Fruit fly (Drosophila melanogaster) S2 (cell line): Measurements from ENCODE around the gene CG2147.

Experiments
- CG8478 ChIP-seq: fragments of >200 bp; optimal IDR thresholded peaks from 2 replicates; lab custom pipeline; 2018
- CTCF ChIP-seq, 2 experiments: fragments of >200 bp; optimal IDR thresholded peaks; 2 replicates each; lab custom pipeline; 2018

Gene CG2147

DNA sequence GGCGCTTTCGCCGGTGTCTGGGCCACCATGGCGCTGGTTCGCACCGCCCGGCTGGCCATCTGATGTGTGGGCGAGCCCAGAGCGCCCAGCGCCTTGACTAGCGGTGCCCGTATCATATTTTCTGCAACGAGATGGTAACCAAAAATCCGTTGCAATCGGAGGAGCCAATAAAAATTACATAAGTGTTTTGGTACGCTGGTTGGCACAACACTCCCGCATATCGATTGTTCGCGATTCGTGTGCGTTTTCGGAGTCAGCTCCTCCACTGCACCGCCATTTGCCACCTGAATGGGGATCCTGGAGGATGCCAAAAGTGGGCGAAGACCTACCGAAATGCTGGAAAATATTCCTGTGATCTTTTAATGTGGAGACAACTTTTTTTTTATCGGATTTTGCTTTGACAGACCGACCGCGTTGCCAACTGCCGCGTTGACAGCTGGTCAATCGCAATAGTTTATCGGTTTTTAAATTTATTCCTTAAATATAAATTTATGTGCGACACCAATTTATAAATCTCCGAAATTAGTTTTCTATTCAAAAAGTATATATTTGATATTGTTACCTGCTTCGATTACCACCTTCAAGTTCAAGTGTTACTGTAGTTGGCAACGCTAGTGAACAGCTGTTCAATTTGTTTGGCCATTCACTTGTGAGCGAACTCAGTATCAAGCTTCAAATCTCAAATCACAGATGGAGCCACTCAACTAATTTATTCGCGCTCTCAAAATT, 10.9 kb downstream of the CG2147 start, which contains the start of gene ND-75:
ND-75 (minus strand) TSS at position 420 of the 729 bp plus-strand sequence.
- TF ChIP-seq CG8478 (lab: Kevin White, UChicago) = no peak
- peak; percentile 67 to 87 for TF ChIP-seq CTCF (optimal IDR thresholded peaks at IDR 0.05; lab: Kevin White, UChicago)

DNA sequence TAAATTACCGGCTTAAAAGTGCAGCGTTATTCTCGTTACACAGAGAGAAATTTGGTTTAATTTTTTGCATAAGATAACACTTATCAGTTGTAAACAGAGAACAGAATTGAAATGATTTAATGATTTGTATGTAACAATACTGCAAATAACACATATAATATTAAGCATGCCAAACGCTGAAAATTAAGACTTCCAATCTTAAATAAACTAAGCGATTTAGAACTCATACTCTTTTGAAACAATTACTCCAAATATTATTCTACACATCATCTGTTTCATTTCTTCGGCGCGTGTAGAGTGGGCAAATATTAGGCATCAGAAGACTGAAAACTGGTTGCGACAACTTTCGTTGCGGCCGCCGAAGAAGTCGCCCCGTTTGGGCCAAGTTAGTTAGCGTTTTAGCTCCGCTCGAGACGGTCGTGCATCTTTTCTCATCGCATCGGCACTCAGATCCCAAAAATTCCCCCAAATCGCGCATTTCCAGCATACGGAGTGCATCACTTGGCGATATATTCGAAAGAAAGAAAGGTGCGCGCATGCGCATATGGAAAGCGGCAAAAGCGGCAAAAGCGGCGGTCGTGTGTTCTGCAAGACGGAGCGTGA, 11.9 kb downstream of the CG2147 start, which contains the start of gene CG1632:
CG1632 (plus strand) TSS at position 387 of the 603 bp plus-strand sequence.
- TF ChIP-seq CG8478 (lab: Kevin White, UChicago) (no peak), CTCF (optimal IDR thresholded peaks at IDR 0.05; lab: Kevin White, UChicago) (no peak)

DNA sequence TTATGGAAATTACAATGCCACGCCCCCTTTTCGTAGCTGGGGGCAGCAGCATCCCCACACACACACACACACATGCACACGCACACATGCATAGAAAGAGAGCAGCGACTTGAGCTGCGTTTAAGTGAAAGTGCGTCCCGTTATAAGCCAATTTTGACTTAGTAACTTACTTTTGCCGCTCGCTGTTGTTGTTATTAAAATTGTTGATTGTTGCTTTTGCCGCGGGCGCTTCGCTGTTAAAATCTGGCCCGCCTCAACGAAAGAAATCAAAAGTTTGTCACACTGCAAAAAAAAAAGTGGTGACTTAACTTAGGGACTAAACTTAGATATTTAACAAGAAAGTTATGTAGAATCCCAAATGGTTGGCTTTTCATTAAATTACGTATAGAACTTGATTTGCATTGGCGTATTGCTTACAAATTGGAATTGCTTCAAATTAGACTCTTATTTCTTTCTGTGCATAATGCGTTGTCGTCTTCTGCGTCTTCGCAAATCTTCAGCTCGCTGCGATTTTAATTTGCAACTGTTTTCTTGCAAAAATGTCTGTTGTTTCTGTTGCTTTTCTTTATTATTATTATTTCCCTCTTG, 14.3 kb downstream of the CG2147 start:
- TF ChIP-seq CG8478 (lab: Kevin White, UChicago) = no peak
- TF ChIP-seq CTCF (optimal IDR thresholded peaks at IDR 0.05; lab: Kevin White, UChicago) = no peak

DNA sequence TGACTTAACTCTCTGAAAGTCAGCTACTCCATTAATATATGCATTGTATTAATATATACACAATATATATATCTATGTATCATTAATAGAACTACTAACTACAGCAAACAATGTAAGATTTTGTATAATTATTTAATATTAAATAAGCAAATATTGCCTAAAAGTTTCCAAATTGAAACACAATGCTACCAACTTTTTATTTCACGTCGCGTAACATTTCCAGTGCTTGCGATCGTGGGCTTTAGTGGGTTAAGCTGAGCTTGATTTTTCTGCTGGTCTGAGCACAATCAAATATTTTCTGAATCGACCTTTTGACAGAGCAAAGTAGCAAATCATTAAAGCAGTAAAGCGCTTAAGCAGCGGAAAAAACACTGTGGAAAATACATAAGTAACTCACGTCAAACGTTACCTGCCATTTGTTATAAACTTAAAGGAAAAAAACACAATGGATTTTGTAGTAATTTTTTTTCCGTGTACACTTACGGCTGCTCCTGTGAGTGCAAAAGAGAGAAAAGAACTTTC, 17.9 kb downstream of the CG2147 start:
- TF ChIP-seq CG8478 (lab: Kevin White, UChicago) (no peak), CTCF (optimal IDR thresholded peaks at IDR 0.05; lab: Kevin White, UChicago) (no peak)

DNA sequence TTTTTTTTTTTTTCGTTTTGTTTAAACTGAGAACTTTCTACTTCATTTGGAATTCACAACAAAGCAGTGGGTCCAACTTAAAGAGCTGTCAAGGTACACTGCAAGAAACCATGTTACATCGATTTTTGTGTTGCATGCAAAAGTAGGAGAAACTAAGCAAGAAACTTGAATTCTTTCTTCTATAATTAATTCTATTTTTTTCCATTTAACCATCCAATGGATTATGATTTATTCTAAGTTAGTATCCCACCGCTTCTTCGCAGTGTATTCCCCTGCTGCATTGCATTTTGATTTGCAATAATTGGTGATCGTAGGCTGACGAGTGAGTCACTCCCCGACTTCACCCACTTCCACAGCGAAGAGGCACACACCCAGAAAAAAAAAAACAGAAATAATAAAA, 19.4 kb downstream of the CG2147 start:
- TF ChIP-seq CTCF (optimal IDR thresholded peaks at IDR 0.05; lab: Kevin White, UChicago) (no peak), CG8478 (lab: Kevin White, UChicago) (no peak)

DNA sequence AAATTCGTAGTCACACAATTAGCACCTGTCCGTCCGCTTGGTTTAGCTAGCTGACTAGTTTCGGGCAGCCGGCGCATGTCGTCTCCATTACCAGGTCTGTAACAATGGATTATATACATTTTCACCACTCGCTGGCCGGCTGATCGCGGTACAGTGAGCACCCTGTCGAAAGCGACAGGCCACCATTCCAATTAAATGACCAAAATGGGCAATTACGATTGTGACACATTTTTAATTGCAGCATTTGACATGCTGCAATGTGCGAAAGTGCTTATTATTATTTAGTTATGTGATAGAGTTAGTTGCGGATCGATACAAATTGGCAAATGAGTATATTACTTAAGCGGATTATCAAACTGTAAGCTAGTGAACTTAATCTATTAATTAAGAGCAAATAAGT, 22.8 kb downstream of the CG2147 start:
- TF ChIP-seq CG8478 (lab: Kevin White, UChicago) (no peak), CTCF (optimal IDR thresholded peaks at IDR 0.05; lab: Kevin White, UChicago) (no peak)

DNA sequence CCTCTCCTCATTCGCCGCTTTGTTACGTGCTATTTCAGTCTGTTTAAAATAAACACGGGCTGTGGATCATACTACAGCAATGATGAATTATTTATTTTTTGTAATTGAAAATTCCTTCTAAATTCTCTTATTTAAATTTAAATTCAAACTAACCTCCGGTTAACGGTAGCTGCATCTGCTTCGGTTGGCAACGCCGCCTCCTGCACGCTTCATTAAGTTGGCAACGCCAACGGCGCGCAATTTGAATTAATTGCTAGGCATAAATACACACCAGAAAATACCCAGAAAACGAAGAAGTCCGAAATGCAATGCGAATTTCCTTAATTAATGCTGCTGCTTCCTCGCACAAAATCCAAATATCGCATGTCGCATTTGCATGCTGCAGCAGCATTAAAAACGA, 24.8 kb downstream of the CG2147 start:
- TF ChIP-seq CG8478 (lab: Kevin White, UChicago) (no peak), CTCF (optimal IDR thresholded peaks at IDR 0.05; lab: Kevin White, UChicago) (no peak)

DNA sequence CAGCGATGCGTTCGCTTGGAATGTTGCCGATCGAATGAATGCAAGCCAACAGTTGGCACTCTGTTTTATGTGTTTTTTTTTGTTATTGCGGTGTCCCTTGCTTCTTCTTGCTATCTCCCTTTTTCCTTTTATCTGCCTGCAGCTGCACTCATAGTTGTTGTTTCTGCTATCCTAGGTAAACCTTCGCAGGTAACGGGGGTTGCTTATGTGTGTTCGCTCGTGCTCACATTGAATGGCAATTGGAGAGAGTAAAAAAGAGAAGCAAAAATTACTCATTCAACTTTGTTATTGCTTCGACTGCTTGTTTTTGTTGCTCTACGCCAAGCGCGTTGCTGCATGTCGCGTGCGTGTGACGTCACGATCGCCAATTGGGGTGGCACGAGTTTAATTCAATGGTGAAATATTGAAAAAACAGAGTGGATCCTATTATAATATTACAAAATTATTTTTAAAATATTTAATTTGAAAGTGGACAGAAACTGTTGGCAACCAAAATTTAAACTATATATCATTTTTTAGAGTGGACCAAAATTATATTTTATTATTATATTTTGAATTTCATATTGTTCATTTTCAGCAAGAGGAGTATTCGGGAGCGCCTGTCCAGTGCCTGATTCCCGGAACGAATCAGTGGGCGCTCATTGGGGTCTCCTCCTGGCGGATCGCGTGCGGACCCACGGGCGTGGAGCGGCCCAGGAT, 31.0 kb downstream of the CG2147 start, which contains the start of gene Corp:
Corp (minus strand) TSS at position 47 of the 699 bp plus-strand sequence.
- TF ChIP-seq CTCF (optimal IDR thresholded peaks at IDR 0.05; lab: Kevin White, UChicago) = no peak

DNA sequence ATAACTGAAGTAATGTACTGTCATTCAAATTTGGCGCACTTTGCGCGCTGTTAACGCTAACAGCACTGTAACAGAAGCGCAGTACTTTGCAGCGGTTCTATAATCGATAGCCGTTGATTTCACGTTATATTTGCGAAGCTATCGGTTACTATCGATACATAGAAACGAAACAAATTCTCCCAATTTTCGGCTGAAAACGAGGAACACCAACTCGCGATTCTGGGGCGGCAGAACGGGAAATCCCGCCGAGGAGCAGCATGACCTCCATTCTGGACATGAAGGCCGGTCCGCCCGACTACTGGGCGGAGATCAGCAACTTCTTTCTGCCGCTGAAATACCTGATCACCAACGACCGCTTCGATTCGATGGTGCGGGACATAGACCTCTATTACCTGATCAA, 32.8 kb downstream of the CG2147 start, which contains the start of gene CG1636:
CG1636 (plus strand) TSS at position 122 of the 400 bp plus-strand sequence.
- TF ChIP-seq CTCF (optimal IDR thresholded peaks at IDR 0.05; lab: Kevin White, UChicago) (peak in 1 of 2 experiments; percentile 34), CG8478 (lab: Kevin White, UChicago) (no peak)

DNA sequence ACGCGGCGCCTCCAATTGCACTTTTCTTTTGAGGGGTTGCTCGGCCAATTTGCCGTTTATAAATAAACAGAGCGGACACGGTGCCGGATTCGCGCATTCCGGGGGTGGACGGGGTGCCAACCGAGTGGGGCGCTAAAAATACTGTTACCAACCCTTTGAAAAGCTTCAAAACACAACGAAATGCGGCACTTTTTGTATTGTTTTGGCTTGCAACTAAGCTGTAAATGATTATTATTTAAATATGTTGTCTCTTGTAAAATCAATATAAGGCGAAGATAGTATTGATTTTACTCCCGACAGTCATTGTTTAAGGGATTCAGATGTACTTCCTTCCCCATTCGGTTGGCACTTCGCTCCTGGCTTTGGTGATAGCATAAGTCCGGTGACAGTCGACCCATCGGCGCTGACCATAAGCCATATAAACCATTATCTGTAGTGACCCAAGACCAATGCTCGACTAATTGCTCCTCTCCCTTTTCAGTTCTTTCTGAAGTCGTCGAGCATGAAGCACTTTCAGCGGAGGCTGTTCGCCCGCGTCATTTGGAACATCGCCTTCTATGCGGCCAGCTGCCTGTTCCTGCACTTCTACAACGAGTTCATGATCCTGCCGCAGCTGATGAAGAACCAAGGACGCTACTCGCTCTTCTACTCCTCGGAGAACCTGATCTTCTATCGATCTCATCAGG, 33.5 kb downstream of the CG2147 start, which contains the start of gene CG15343:
CG15343 (minus strand) TSS at position 8 of the 686 bp plus-strand sequence.
- TF ChIP-seq CTCF (optimal IDR thresholded peaks at IDR 0.05; lab: Kevin White, UChicago) = no peak
- TF ChIP-seq CG8478 (lab: Kevin White, UChicago) = no peak

DNA sequence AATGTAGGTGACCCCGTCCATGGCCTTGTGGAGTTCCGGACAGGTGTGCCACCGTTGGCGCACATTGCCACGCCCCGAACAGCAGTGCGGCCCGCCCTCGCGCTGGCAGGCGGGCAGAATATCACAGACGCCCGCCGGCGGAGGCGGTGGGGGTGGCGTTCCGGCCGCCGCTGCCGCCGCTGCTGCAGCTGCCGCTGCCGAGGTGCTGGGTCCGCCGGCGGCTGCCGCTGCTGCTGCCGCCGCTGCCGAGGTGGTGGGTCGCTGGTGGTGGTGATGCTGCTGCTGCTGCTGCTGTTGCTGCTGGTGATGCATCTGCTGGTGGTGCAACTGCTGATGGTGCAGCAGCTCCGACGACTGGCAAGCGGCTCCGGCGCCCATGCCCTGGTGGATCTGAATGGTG, 44.6 kb downstream of the CG2147 start:
- TF ChIP-seq CG8478 (lab: Kevin White, UChicago) = no peak
- TF ChIP-seq CTCF (optimal IDR thresholded peaks at IDR 0.05; lab: Kevin White, UChicago) = no peak

DNA sequence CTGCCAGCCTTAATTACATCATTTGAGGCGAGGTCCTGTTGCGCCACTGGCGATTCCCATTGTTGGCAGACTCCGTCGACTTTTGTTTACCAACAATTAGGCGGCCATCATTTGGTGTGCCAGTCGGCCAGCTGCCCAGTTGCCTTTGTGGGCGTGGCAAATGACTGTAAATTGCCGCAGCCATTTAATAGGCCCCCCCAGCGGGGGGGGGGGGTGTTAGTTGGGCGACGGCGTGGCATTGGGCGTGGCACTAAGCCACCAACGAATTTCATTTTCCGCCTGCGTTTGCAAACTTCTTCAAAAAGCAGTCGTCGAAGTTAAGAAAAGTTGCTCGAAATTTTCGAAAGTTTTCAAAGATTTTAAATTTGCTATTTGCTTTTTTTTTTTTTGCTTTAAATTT, 46.4 kb downstream of the CG2147 start:
- no peak for TF ChIP-seq CTCF (optimal IDR thresholded peaks at IDR 0.05; lab: Kevin White, UChicago)
- TF ChIP-seq CG8478 (lab: Kevin White, UChicago) = no peak
